Worm (Caenorhabditis elegans) whole organism, L3 larva: ENCODE results near the gene ergi-3.

Experiments
- aly-2 ChIP-seq: fragments of 150-350 bp; optimal IDR thresholded peaks from 2 replicates; lab custom pipeline; 2014; ENCODE audit warnings: missing biosample characterization, missing genetic modification characterization
- ceh-28 ChIP-seq: fragments of 150-350 bp; optimal IDR thresholded peaks from 2 replicates; lab custom pipeline; 2014; ENCODE audit warnings: missing biosample characterization, missing genetic modification reagents, missing genetic modification characterization
- ceh-82 ChIP-seq: fragments of 150-350 bp; optimal IDR thresholded peaks from 2 replicates; lab custom pipeline; 2014; ENCODE audit warnings: missing biosample characterization, missing genetic modification characterization
- ceh-9 ChIP-seq: sonication (generic microtip); optimal IDR thresholded peaks from 2 replicates; lab custom pipeline; 2018; ENCODE audit warnings: missing biosample characterization, missing genetic modification characterization
- daf-12 ChIP-seq: fragments of 150-350 bp; optimal IDR thresholded peaks from 2 replicates; lab custom pipeline; 2014; ENCODE audit warnings: missing biosample characterization, missing genetic modification reagents, missing genetic modification characterization
- egl-27 ChIP-seq: sonication (generic microtip); optimal IDR thresholded peaks from 4 replicates; lab custom pipeline; 2017; ENCODE audit warnings: missing biosample characterization, missing genetic modification reagents, missing genetic modification characterization
- egl-5 ChIP-seq: fragments of 150-350 bp; optimal IDR thresholded peaks from 2 replicates; lab custom pipeline; 2017; ENCODE audit warnings: missing biosample characterization, missing genetic modification reagents, missing genetic modification characterization, inconsistent platforms
- elt-1 ChIP-seq: fragments of 150-350 bp; optimal IDR thresholded peaks from 2 replicates; lab custom pipeline; 2014; ENCODE audit warnings: missing biosample characterization, missing genetic modification characterization
- elt-2 ChIP-seq: sonication (generic microtip); optimal IDR thresholded peaks from 2 replicates; lab custom pipeline; 2016; ENCODE audit warnings: missing genetic modification reagents, mild to moderate bottlenecking, missing genetic modification characterization, missing compliant biosample characterization
- elt-3 ChIP-seq, 3 experiments: fragments of 150-350 bp in 1 of 3; sonication (generic microtip) in 2 of 3; optimal IDR thresholded peaks; 2 replicates in 2 of 3; 4 replicates in 1 of 3; lab custom pipeline; 2014 to 2017; ENCODE audit warnings: missing biosample characterization in 3 of 3, missing genetic modification characterization in 3 of 3
- eor-1 ChIP-seq, 2 experiments: fragments of 150-350 bp; optimal IDR thresholded peaks; 2 replicates each; lab custom pipeline; 2014 to 2018; ENCODE audit warnings: missing biosample characterization in 2 of 2, missing genetic modification characterization in 2 of 2
- fkh-2 ChIP-seq: fragments of 150-350 bp; optimal IDR thresholded peaks from 2 replicates; lab custom pipeline; 2014; ENCODE audit warnings: missing biosample characterization, missing genetic modification reagents, missing genetic modification characterization
- fos-1 ChIP-seq: fragments of 150-350 bp; optimal IDR thresholded peaks from 2 replicates; lab custom pipeline; 2014; ENCODE audit warnings: missing biosample characterization, missing genetic modification characterization
- hmg-11 ChIP-seq: sonication (generic microtip); optimal IDR thresholded peaks from 2 replicates; lab custom pipeline; 2016; ENCODE audit warnings: missing genetic modification characterization, missing compliant biosample characterization
- lin-15B ChIP-seq: fragments of 150-350 bp; optimal IDR thresholded peaks from 2 replicates; lab custom pipeline; 2014; ENCODE audit warnings: missing biosample characterization, missing genetic modification characterization
- lin-39 ChIP-seq: fragments of 150-350 bp; optimal IDR thresholded peaks from 2 replicates; lab custom pipeline; 2018; ENCODE audit warnings: missing biosample characterization, missing genetic modification reagents, missing genetic modification characterization
- mdl-1 ChIP-seq: fragments of 150-350 bp; optimal IDR thresholded peaks from 2 replicates; lab custom pipeline; 2014; ENCODE audit warnings: missing biosample characterization, missing genetic modification characterization
- mml-1 ChIP-seq: fragments of 150-350 bp; sonication (generic microtip); optimal IDR thresholded peaks from 3 replicates; lab custom pipeline; 2014; ENCODE audit warnings: missing biosample characterization, missing genetic modification characterization
- nfya-1 ChIP-seq: sonication (generic microtip); optimal IDR thresholded peaks from 2 replicates; lab custom pipeline; 2017; ENCODE audit warnings: missing genetic modification characterization, mild to moderate bottlenecking, missing compliant biosample characterization, antibody characterized with exemption, moderate library complexity; ENCODE audit not compliant: insufficient read depth
- nhr-11 ChIP-seq: fragments of 150-350 bp; optimal IDR thresholded peaks from 2 replicates; lab custom pipeline; 2014; ENCODE audit warnings: missing biosample characterization, missing genetic modification characterization
- nhr-23 ChIP-seq: fragments of 150-350 bp; optimal IDR thresholded peaks from 2 replicates; lab custom pipeline; 2014; ENCODE audit warnings: missing biosample characterization, missing genetic modification reagents, missing genetic modification characterization
- nhr-237 ChIP-seq: fragments of 150-350 bp; optimal IDR thresholded peaks from 2 replicates; lab custom pipeline; 2014; ENCODE audit warnings: missing biosample characterization, missing genetic modification characterization
- nhr-43 ChIP-seq: sonication (generic microtip); optimal IDR thresholded peaks from 2 replicates; lab custom pipeline; 2016; ENCODE audit warnings: mild to moderate bottlenecking, missing genetic modification characterization, missing compliant biosample characterization; ENCODE audit not compliant: poor library complexity, severe bottlenecking
- nhr-67 ChIP-seq: fragments of 150-350 bp; optimal IDR thresholded peaks from 2 replicates; lab custom pipeline; 2014; ENCODE audit warnings: missing biosample characterization, missing genetic modification characterization
- nhr-76 ChIP-seq: fragments of 150-350 bp; sonication (generic microtip); optimal IDR thresholded peaks from 5 replicates; lab custom pipeline; 2014; ENCODE audit warnings: missing biosample characterization, missing genetic modification characterization
- nhr-77 ChIP-seq: fragments of 150-350 bp; optimal IDR thresholded peaks from 2 replicates; lab custom pipeline; 2014; ENCODE audit warnings: missing biosample characterization, missing genetic modification characterization
- pha-4 ChIP-seq: fragments of 150-350 bp; optimal IDR thresholded peaks from 2 replicates; lab custom pipeline; 2014; ENCODE audit warnings: missing biosample characterization, missing genetic modification reagents, missing genetic modification characterization
- pqm-1 ChIP-seq: fragments of 150-350 bp; optimal IDR thresholded peaks from 2 replicates; lab custom pipeline; 2017; ENCODE audit warnings: missing biosample characterization, missing genetic modification characterization, inconsistent platforms
- skn-1 ChIP-seq: fragments of 150-350 bp; optimal IDR thresholded peaks from 2 replicates; lab custom pipeline; 2014; ENCODE audit warnings: missing biosample characterization, missing genetic modification characterization
- unc-39 ChIP-seq: sonication (generic microtip); optimal IDR thresholded peaks from 4 replicates; lab custom pipeline; 2017; ENCODE audit warnings: missing biosample characterization, missing genetic modification characterization
- unc-62 ChIP-seq: fragments of 150-350 bp; sonication (generic microtip); optimal IDR thresholded peaks from 4 replicates; lab custom pipeline; 2014; ENCODE audit warnings: missing biosample characterization, missing genetic modification reagents, missing genetic modification characterization
- zag-1 ChIP-seq: fragments of 150-350 bp; optimal IDR thresholded peaks from 2 replicates; lab custom pipeline; 2014; ENCODE audit warnings: missing biosample characterization, missing genetic modification characterization
- ztf-4 ChIP-seq: fragments of 150-350 bp; optimal IDR thresholded peaks from 2 replicates; lab custom pipeline; 2014; ENCODE audit warnings: missing biosample characterization, missing genetic modification characterization

ergi-3 gene

ce11 chrX:15653196-15653595 lies 36.6 kb upstream of the ergi-3 start:
- TF ChIP-seq lin-39 = peak; percentile 55
- no peak for TF ChIP-seq pqm-1 (tag; lab: Kevin White, UChicago)

- TF ChIP-seq pqm-1 (tag; lab: Kevin White, UChicago) (no peak), lin-39 (no peak), nhr-23 (tag; lab: Kevin White, UChicago) (no peak), elt-2 (tag; lab: Kevin White, UChicago) (no peak), fos-1 (tag; lab: Kevin White, UChicago) (no peak), pha-4 (tag; lab: Kevin White, UChicago) (no peak), nhr-76 (tag; lab: Kevin White, UChicago) (no peak), eor-1 (tag; optimal IDR thresholded peaks at IDR 0.05; lab: Kevin White, UChicago) (no peak), nhr-43 (tag; lab: Kevin White, UChicago) (no peak), egl-5 (tag; lab: Kevin White, UChicago) (no peak), fkh-2 (tag; lab: Kevin White, UChicago) (no peak), ztf-4 (no peak)
Measured at ce11 chrX:15650919-15651420, 34.4 kb upstream of the ergi-3 start, which contains the start of gene F59D12.3. Gene F59D12.3, minus strand, starts transcription at chrX:15650969.

- no peak for TF ChIP-seq lin-15B (tag; lab: Kevin White, UChicago)
Measured at ce11 chrX:15650428-15650827, 33.9 kb upstream of the ergi-3 start.

ce11 chrX:15647276-15647675 lies 30.7 kb upstream of the ergi-3 start, which contains the start of gene F59D12.5:
Gene F59D12.5, minus strand, starts transcription at chrX:15647369.
- TF ChIP-seq daf-12 (tag; lab: Kevin White, UChicago) (no peak), lin-15B (tag; lab: Kevin White, UChicago) (no peak), unc-39 (tag; lab: Kevin White, UChicago) (no peak), egl-5 (tag; lab: Kevin White, UChicago) (peak; percentile 9), zag-1 (no peak), unc-62 (GFP tag; lab: Kevin White, UChicago) (no peak), ceh-82 (tag; lab: Kevin White, UChicago) (no peak), lin-39 (no peak), elt-1 (tag; lab: Kevin White, UChicago) (no peak), ceh-9 (no peak), nhr-237 (tag; lab: Kevin White, UChicago) (no peak), hmg-11 (tag; lab: Kevin White, UChicago) (no peak), ceh-28 (tag; lab: Kevin White, UChicago) (no peak), mml-1 (tag; lab: Kevin White, UChicago) (no peak), elt-3 (tag; optimal IDR thresholded peaks at IDR 0.05; lab: Kevin White, UChicago) (no peak), nhr-67 (no peak), nhr-11 (no peak), pha-4 (tag; lab: Kevin White, UChicago) (peak; percentile 78), nfya-1 (tag; lab: Kevin White, UChicago) (peak; percentile 35), nhr-76 (tag; lab: Kevin White, UChicago) (no peak), fos-1 (tag; lab: Kevin White, UChicago) (no peak), eor-1 (tag; optimal IDR thresholded peaks at IDR 0.05; lab: Kevin White, UChicago) (no peak), skn-1 (tag; lab: Kevin White, UChicago) (no peak), egl-27 (no peak)

- TF ChIP-seq nhr-77 (tag; lab: Kevin White, UChicago) (no peak), elt-2 (tag; lab: Kevin White, UChicago) (no peak), lin-15B (tag; lab: Kevin White, UChicago) (no peak), lin-39 (no peak), aly-2 (tag; lab: Kevin White, UChicago) (no peak), nfya-1 (tag; lab: Kevin White, UChicago) (no peak), mml-1 (tag; lab: Kevin White, UChicago) (no peak), mdl-1 (tag; lab: Kevin White, UChicago) (no peak)
Measured at ce11 chrX:15642638-15643037, 26.1 kb upstream of the ergi-3 start, which contains the start of gene H08J19.1. Gene H08J19.1, plus strand, starts transcription at chrX:15642938.
